Worm (Caenorhabditis elegans): Measurements from ENCODE around the gene F35G12.7.

Gene F35G12.7

DNA sequence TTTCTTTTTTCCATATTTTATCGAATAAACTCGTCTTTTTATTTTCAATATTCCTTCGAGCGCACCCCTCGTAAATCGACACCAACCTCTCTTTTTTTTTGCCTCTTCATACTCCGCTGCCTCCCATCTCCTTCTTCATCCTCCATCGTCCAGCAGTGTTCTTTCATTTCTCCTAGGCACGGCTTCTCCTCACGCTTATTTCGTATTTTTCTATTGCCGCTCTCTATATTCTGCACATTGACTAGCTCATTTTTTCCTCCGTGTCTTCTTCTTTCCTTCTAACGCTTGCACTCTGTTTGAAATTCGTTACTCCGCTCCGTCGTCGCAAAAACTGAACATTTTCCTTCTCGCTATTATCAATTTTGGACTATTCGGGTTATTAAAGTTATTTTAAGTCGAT is 31.8 kb downstream of the F35G12.7 start:
- TF ChIP-seq unc-42 (tag; optimal IDR thresholded peaks at IDR 0.05) (peak; percentile 33), rnt-1 (tag; optimal IDR thresholded peaks at IDR 0.05) (no peak)

DNA sequence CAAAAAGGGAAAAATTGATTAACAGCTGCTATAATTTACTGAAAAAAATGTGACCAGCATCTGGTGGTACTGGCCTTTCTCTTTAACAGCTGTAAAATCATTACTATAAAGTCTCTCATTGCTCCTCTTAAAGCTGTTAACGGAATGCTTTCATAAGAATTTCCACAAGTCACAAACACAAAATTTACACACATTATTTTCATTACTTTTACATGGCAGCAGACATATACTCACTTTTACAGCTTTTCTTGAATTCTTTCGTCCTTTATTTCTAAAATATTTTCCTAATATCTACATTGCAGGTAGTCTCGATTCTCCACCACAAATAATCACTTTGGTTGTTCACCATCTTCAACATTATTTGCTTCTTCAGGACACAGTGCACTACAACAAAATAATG is 33.8 kb downstream of the F35G12.7 start, which contains the start of gene imph-1:
Gene imph-1 (plus strand): TSS at position 301 of the 400 bp plus-strand sequence.
- no peak for TF ChIP-seq sox-2 (GFP tag; IDR thresholded peaks at IDR 0.05)
- no peak for TF ChIP-seq ceh-48 (tag; optimal IDR thresholded peaks at IDR 0.05)
- TF ChIP-seq ztf-16 (tag; optimal IDR thresholded peaks at IDR 0.05): no peak
- TF ChIP-seq ceh-31 (tag; optimal IDR thresholded peaks at IDR 0.05): no peak
- TF ChIP-seq fax-1 (tag; optimal IDR thresholded peaks at IDR 0.05): no peak
- no peak for TF ChIP-seq eyg-1 (tag; optimal IDR thresholded peaks at IDR 0.05)
- TF ChIP-seq ceh-22 (tag; optimal IDR thresholded peaks at IDR 0.05): no peak
- no peak for TF ChIP-seq pha-2 (tag; optimal IDR thresholded peaks at IDR 0.05)
- no peak for TF ChIP-seq pqm-1 (tag; optimal IDR thresholded peaks at IDR 0.05)
- TF ChIP-seq pag-3 (tag; optimal IDR thresholded peaks at IDR 0.05; ENCODE audit: borderline replicate concordance): no peak
- TF ChIP-seq lin-11 (tag; optimal IDR thresholded peaks at IDR 0.05): no peak
- no peak for TF ChIP-seq dve-1 (tag; optimal IDR thresholded peaks at IDR 0.05)
- no peak for TF ChIP-seq hlh-13 (GFP tag; optimal IDR thresholded peaks at IDR 0.05)
- no peak for TF ChIP-seq elt-2 (tag; optimal IDR thresholded peaks at IDR 0.05)
- no peak for TF ChIP-seq nhr-232 (tag; optimal IDR thresholded peaks at IDR 0.05)
- TF ChIP-seq odd-2 (tag; optimal IDR thresholded peaks at IDR 0.05): no peak
- no peak for TF ChIP-seq madf-2 (tag; optimal IDR thresholded peaks at IDR 0.05)
- TF ChIP-seq ceh-19 (GFP tag; optimal IDR thresholded peaks at IDR 0.05): no peak
- no peak for TF ChIP-seq pros-1 (tag; optimal IDR thresholded peaks at IDR 0.05)
- TF ChIP-seq nhr-11 (tag; optimal IDR thresholded peaks at IDR 0.05): no peak

DNA sequence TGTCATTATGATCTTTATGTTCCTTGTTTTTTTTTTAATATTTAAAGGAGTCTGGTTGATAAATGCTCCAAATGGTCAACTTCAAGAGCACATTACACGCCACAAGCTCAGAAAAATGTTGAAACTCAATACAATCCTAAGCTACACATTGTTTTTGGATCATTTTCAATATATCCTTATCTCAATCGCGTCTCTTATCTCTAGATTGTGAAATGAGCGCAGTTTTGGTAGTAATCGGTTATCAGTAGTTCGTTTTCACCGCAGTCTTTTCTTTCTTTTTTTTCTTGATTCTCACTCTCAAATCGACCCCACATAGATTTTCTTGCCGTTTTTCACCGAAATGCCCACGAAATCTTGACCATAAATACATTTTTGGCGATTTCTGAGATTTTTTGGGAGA is 34.3 kb downstream of the F35G12.7 start:
- peak; percentile 55 for TF ChIP-seq elt-2 (tag; optimal IDR thresholded peaks at IDR 0.05)
- TF ChIP-seq sox-2 (GFP tag; IDR thresholded peaks at IDR 0.05): no peak

DNA sequence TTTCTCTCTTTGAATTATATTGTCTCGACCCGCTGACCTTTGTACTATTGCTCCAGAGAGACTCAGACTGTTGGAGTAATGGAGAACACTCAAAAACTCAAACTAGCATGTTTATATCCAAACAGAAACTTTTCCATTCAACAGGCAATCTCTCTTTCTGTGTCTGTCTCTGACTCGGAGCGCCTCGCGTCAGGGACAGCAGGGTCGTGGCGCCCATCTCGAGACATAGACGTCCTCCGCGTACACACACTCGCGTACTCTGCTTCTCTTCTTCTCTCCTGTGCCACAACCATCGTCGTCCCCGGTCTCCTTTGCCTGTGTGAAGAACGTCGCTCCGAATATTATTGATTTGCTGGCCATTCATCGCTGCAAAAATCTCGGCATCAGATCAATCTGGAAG is 35.2 kb downstream of the F35G12.7 start:
- TF ChIP-seq hlh-15 (tag; optimal IDR thresholded peaks at IDR 0.05) (no peak), ceh-2 (tag; optimal IDR thresholded peaks at IDR 0.05) (peak; percentile 25), ceh-18 (tag; optimal IDR thresholded peaks at IDR 0.05) (peak; percentile 34)

DNA sequence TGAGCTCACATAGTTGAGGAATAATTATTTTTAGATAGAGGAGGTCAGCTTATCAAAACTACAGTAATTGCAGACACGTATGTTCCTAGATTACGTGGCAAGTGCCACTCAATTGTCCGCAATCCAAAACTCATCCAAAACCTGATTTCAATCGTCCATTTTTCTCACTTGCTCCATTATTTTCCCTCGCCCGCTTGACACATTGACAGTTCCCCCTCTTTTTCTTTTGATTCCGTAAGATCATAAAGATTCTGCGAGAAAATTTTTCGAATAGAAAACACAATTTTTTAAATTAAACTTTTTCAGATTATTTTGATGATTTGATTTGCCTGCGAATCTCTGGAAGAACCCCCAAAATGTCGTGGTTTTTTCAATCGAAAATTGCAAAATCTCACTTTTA is 38.4 kb downstream of the F35G12.7 start, which contains the start of gene M88.4:
Gene M88.4 (plus strand): TSS at position 301 of the 400 bp plus-strand sequence.
- TF ChIP-seq pha-4 (tag; optimal IDR thresholded peaks at IDR 0.05) (no peak), ceh-31 (tag; optimal IDR thresholded peaks at IDR 0.05) (no peak), hlh-8 (tag; optimal IDR thresholded peaks at IDR 0.05) (no peak), lin-11 (tag; optimal IDR thresholded peaks at IDR 0.05) (no peak), madf-2 (tag; optimal IDR thresholded peaks at IDR 0.05) (no peak), tbx-2 (tag; optimal IDR thresholded peaks at IDR 0.05) (no peak), pros-1 (tag; optimal IDR thresholded peaks at IDR 0.05) (no peak), nhr-232 (tag; optimal IDR thresholded peaks at IDR 0.05) (no peak), elt-4 (tag; optimal IDR thresholded peaks at IDR 0.05) (no peak), ceh-14 (tag; optimal IDR thresholded peaks at IDR 0.05) (no peak), dmd-4 (tag; optimal IDR thresholded peaks at IDR 0.05; ENCODE audit: borderline replicate concordance) (no peak), pax-1 (tag; optimal IDR thresholded peaks at IDR 0.05) (no peak), syd-9 (tag; optimal IDR thresholded peaks at IDR 0.05) (no peak), ceh-2 (tag; optimal IDR thresholded peaks at IDR 0.05) (no peak), C38D4.7 (GFP tag; optimal IDR thresholded peaks at IDR 0.05) (no peak), ztf-16 (tag; optimal IDR thresholded peaks at IDR 0.05) (no peak), K02D7.2 (tag; optimal IDR thresholded peaks at IDR 0.05) (no peak), hlh-30 (tag; optimal IDR thresholded peaks at IDR 0.05; ENCODE audit: insufficient read depth) (no peak), ama-1 (optimal IDR thresholded peaks at IDR 0.05) (no peak)
